Worm (Caenorhabditis elegans) whole organism, midembryonic: ENCODE data around the gene sulp-3.

Experiments used
- T22C8.4 ChIP-seq: fragments of 200-800 bp; sonication (Bioruptor generic); IDR thresholded peaks from 2 replicates; pipeline ENCODE4 v1.3.6; 2022; ENCODE audit warnings: missing genetic modification characterization, missing compliant biosample characterization
- cog-1 ChIP-seq: sonication (generic microtip); optimal IDR thresholded peaks from 2 replicates; lab custom pipeline; 2016; ENCODE audit warnings: missing genetic modification characterization, missing compliant biosample characterization
- flt-1 ChIP-seq: fragments of 200-800 bp; sonication (Bioruptor generic); IDR thresholded peaks from 2 replicates; pipeline ENCODE4 v1.3.6; 2022; ENCODE audit warnings: missing genetic modification characterization, missing compliant biosample characterization
- klf-2 ChIP-seq: fragments of 200-800 bp; sonication (Bioruptor generic); conservative IDR thresholded peaks from 2 replicates; pipeline ENCODE4 v1.3.6; 2022; ENCODE audit warnings: missing genetic modification reagents, missing genetic modification characterization, missing compliant biosample characterization
- med-1 ChIP-seq: sonication (generic microtip); optimal IDR thresholded peaks from 2 replicates; lab custom pipeline; 2017; ENCODE audit warnings: missing genetic modification characterization, mild to moderate bottlenecking, missing compliant biosample characterization, antibody characterized with exemption, missing genetic modification reagents; ENCODE audit not compliant: insufficient read depth
- ref-1 ChIP-seq: fragments of 200-800 bp; sonication (Bioruptor generic); conservative IDR thresholded peaks from 2 replicates; pipeline ENCODE4 v1.3.6; 2022; ENCODE audit warnings: missing genetic modification reagents, missing genetic modification characterization, missing compliant biosample characterization
- tab-1 ChIP-seq: fragments of 200-800 bp; sonication (Bioruptor generic); IDR thresholded peaks from 2 replicates; pipeline ENCODE4 v1.3.6; 2022; ENCODE audit warnings: missing genetic modification characterization, missing compliant biosample characterization
- ztf-23 ChIP-seq: fragments of 200-800 bp; sonication (Bioruptor generic); IDR thresholded peaks from 2 replicates; pipeline ENCODE4 v1.3.6; 2022; ENCODE audit warnings: missing genetic modification reagents, missing genetic modification characterization, missing compliant biosample characterization
- ztf-29 ChIP-seq: fragments of 200-800 bp; sonication (Bioruptor generic); IDR thresholded peaks from 2 replicates; pipeline ENCODE4 v1.3.6; 2022; ENCODE audit warnings: missing genetic modification reagents, missing genetic modification characterization, missing compliant biosample characterization

DNA sequence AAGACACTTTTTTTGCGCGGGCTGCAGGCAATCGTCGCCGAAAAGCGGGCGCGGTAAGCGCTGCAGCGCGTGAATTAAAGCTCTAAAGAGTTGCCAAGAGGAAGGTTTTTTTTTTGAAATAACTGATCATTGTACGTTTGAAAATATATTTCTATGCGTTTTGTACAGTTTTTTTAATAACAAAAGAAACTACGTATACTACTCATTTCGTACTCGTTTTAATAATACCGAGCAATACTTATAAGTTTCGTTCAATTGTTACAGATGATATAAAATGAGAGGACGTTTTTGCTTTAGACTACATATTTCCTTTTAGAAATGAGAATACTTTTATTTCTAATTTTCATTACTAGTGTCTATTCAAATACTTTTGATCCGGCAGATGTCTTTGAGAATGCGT is 36.3 kb downstream of the sulp-3 start, which contains the start of gene nep-15:
- no peak for TF ChIP-seq flt-1 (GFP tag; lab: Robert Waterston, UW)
- TF ChIP-seq med-1 = no peak
- TF ChIP-seq klf-2 (GFP tag; lab: Robert Waterston, UW) = no peak
- no peak for TF ChIP-seq cog-1 (tag; lab: Kevin White, UChicago)
- no peak for TF ChIP-seq ztf-29 (GFP tag; lab: Robert Waterston, UW)
- TF ChIP-seq ztf-23 (GFP tag; lab: Robert Waterston, UW) = no peak
- no peak for TF ChIP-seq tab-1 (GFP tag; lab: Robert Waterston, UW)
- TF ChIP-seq T22C8.4 = no peak
- no peak for TF ChIP-seq ref-1 (GFP tag; lab: Robert Waterston, UW)
